Worm (Caenorhabditis elegans) whole organism, mixed stage, embryonic: ENCODE results near the gene fbxb-37.

Source experiments
- ceh-39 ChIP-seq: fragments of 150-350 bp; optimal IDR thresholded peaks from 2 replicates; lab custom pipeline; 2014; ENCODE audit warnings: missing biosample characterization, missing genetic modification characterization
- elt-1 ChIP-seq: sonication (generic microtip); optimal IDR thresholded peaks from 2 replicates; lab custom pipeline; 2017; ENCODE audit warnings: missing genetic modification characterization, mild to moderate bottlenecking, missing compliant biosample characterization, antibody characterized with exemption, moderate library complexity, borderline replicate concordance; ENCODE audit not compliant: insufficient read depth
- flh-1 ChIP-seq: fragments of 200-800 bp; sonication (Bioruptor generic); optimal IDR thresholded peaks from 2 replicates; lab custom pipeline; 2018; ENCODE audit warnings: mild to moderate bottlenecking, missing genetic modification characterization, moderate library complexity, missing compliant biosample characterization
- mep-1 ChIP-seq: fragments of 150-350 bp; optimal IDR thresholded peaks from 2 replicates; lab custom pipeline; 2017; ENCODE audit warnings: missing biosample characterization, missing genetic modification reagents, missing genetic modification characterization, inconsistent platforms
- nhr-237 ChIP-seq: fragments of 150-350 bp; optimal IDR thresholded peaks from 2 replicates; lab custom pipeline; 2014; ENCODE audit warnings: missing biosample characterization, missing genetic modification characterization
- nhr-28 ChIP-seq: fragments of 150-350 bp; optimal IDR thresholded peaks from 2 replicates; lab custom pipeline; 2014; ENCODE audit warnings: missing biosample characterization, missing genetic modification characterization
- sem-2 ChIP-seq: fragments of 200-800 bp; sonication (Bioruptor generic); optimal IDR thresholded peaks from 2 replicates; lab custom pipeline; 2018; ENCODE audit warnings: mild to moderate bottlenecking, missing genetic modification characterization, missing compliant biosample characterization
- sptf-1 ChIP-seq: sonication (generic microtip); optimal IDR thresholded peaks from 2 replicates; lab custom pipeline; 2017; ENCODE audit warnings: mild to moderate bottlenecking, missing genetic modification characterization, moderate library complexity, missing compliant biosample characterization
- unc-62 ChIP-seq: fragments of 150-350 bp; optimal IDR thresholded peaks from 2 replicates; lab custom pipeline; 2014; ENCODE audit warnings: missing biosample characterization, missing genetic modification reagents, missing genetic modification characterization
- ztf-11 ChIP-seq: fragments of 150-350 bp; optimal IDR thresholded peaks from 2 replicates; lab custom pipeline; 2014; ENCODE audit warnings: missing biosample characterization, missing genetic modification characterization

- TF ChIP-seq sptf-1 (tag; lab: Kevin White, UChicago): no peak
- no peak for TF ChIP-seq nhr-237 (tag; lab: Kevin White, UChicago)
- TF ChIP-seq ztf-11: no peak
- no peak for TF ChIP-seq unc-62 (GFP tag; lab: Kevin White, UChicago)
- no peak for TF ChIP-seq ceh-39
- TF ChIP-seq nhr-28: no peak
- TF ChIP-seq sem-2 (GFP tag; lab: Kevin White, UChicago): no peak
- TF ChIP-seq mep-1 (tag; lab: Kevin White, UChicago): no peak
- TF ChIP-seq elt-1 (tag; lab: Kevin White, UChicago): no peak
- TF ChIP-seq flh-1 (GFP tag; lab: Kevin White, UChicago): no peak
Measured at ce11 chrII:2109943-2110342, 16.3 kb upstream of the fbxb-37 start, which contains the start of gene R52.5.
